Fruit fly (Drosophila melanogaster) whole organism, embryonic: ENCODE data around the gene CG17154.

Experiments used
- ATbp ChIP-seq: fragments of 200-800 bp; sonication (Bioruptor generic); optimal IDR thresholded peaks from 2 replicates; lab custom pipeline; 2017; ENCODE audit warnings: missing biosample characterization, mild to moderate bottlenecking, missing genetic modification characterization, missing genetic modification reagents
- Aef1 ChIP-seq: fragments of 200-800 bp; sonication (Bioruptor generic); IDR thresholded peaks from 3 replicates; pipeline ENCODE4 v1.3.6; 2022; ENCODE audit warnings: missing biosample characterization, missing genetic modification characterization
- Atf-2 ChIP-seq: fragments of 200-800 bp; sonication (Bioruptor generic); optimal IDR thresholded peaks from 2 replicates; lab custom pipeline; 2016; ENCODE audit warnings: missing biosample characterization, missing genetic modification characterization
- CG10209 ChIP-seq: fragments of 200-800 bp; sonication (Bioruptor generic); optimal IDR thresholded peaks from 3 replicates; lab custom pipeline; 2017; ENCODE audit warnings: missing biosample characterization, mild to moderate bottlenecking, missing genetic modification characterization, missing genetic modification reagents
- CG10431 ChIP-seq: fragments of 200-800 bp; sonication (Bioruptor generic); optimal IDR thresholded peaks from 3 replicates; lab custom pipeline; 2018; ENCODE audit warnings: missing biosample characterization, mild to moderate bottlenecking, missing genetic modification characterization
- CG10654 ChIP-seq: fragments of 200-800 bp; sonication (Bioruptor generic); optimal IDR thresholded peaks from 2 replicates; lab custom pipeline; 2016; ENCODE audit warnings: missing biosample characterization, missing genetic modification characterization
- CG12769 ChIP-seq: fragments of 200-800 bp; sonication (Bioruptor generic); optimal IDR thresholded peaks from 2 replicates; lab custom pipeline; 2019; ENCODE audit warnings: missing biosample characterization, mild to moderate bottlenecking, missing genetic modification characterization, moderate library complexity
- CG13287 ChIP-seq: fragments of 200-800 bp; sonication (Bioruptor generic); IDR thresholded peaks from 2 replicates; pipeline ENCODE4 v1.3.6; 2022; ENCODE audit warnings: missing biosample characterization, missing genetic modification characterization; ENCODE audit not compliant: partially characterized antibody
- CG13775 ChIP-seq: fragments of 200-800 bp; sonication (Bioruptor generic); optimal IDR thresholded peaks from 3 replicates; lab custom pipeline; 2017; ENCODE audit warnings: missing biosample characterization, mild to moderate bottlenecking, missing genetic modification characterization
- CG14014 ChIP-seq: fragments of 200-800 bp; sonication (Bioruptor generic); IDR thresholded peaks from 2 replicates; pipeline ENCODE4 v1.3.6; 2022; ENCODE audit warnings: missing biosample characterization, missing genetic modification characterization
- CG14710 ChIP-seq: fragments of 200-800 bp; sonication (Bioruptor generic); optimal IDR thresholded peaks from 3 replicates; lab custom pipeline; 2019; ENCODE audit warnings: missing biosample characterization, mild to moderate bottlenecking, missing genetic modification characterization, moderate library complexity
- CG14965 ChIP-seq: fragments of 200-800 bp; sonication (Bioruptor generic); optimal IDR thresholded peaks from 2 replicates; lab custom pipeline; 2016; ENCODE audit warnings: missing biosample characterization, missing genetic modification characterization, borderline replicate concordance
- CG30020 ChIP-seq: fragments of 200-800 bp; optimal IDR thresholded peaks from 2 replicates; lab custom pipeline; 2019; ENCODE audit warnings: missing biosample characterization, mild to moderate bottlenecking, missing genetic modification characterization, moderate library complexity
- CG3995 ChIP-seq: fragments of 200-800 bp; sonication (Bioruptor generic); optimal IDR thresholded peaks from 3 replicates; lab custom pipeline; 2016; ENCODE audit warnings: missing biosample characterization, missing genetic modification characterization
- CG4730 ChIP-seq: fragments of 200-800 bp; sonication (Bioruptor generic); IDR thresholded peaks from 2 replicates; pipeline ENCODE4 v1.3.6; 2022; ENCODE audit warnings: missing biosample characterization, missing genetic modification characterization
- CG5953 ChIP-seq: fragments of 200-800 bp; sonication (Bioruptor generic); IDR thresholded peaks from 2 replicates; pipeline ENCODE4 v1.3.6; 2022; ENCODE audit warnings: missing biosample characterization, missing genetic modification characterization
- CG6175 ChIP-seq: fragments of 200-800 bp; sonication (Bioruptor generic); IDR thresholded peaks from 3 replicates; pipeline ENCODE4 v1.3.6; 2022; ENCODE audit warnings: missing biosample characterization, missing genetic modification characterization
- CG6813 ChIP-seq: fragments of 200-800 bp; sonication (Bioruptor generic); optimal IDR thresholded peaks from 2 replicates; lab custom pipeline; 2017; ENCODE audit warnings: missing biosample characterization, missing genetic modification characterization, mild to moderate bottlenecking, moderate library complexity, missing genetic modification reagents
- CG7271 ChIP-seq: fragments of 200-800 bp; sonication (Bioruptor generic); optimal IDR thresholded peaks from 2 replicates; lab custom pipeline; 2018; ENCODE audit warnings: missing biosample characterization, mild to moderate bottlenecking, missing genetic modification characterization, moderate library complexity
- CG7357 ChIP-seq: fragments of 200-800 bp; sonication (Bioruptor generic); IDR thresholded peaks from 3 replicates; pipeline ENCODE4 v1.3.6; 2022; ENCODE audit warnings: missing biosample characterization, missing genetic modification characterization
- Dad ChIP-seq: fragments of 200-800 bp; sonication (Bioruptor generic); optimal IDR thresholded peaks from 3 replicates; lab custom pipeline; 2016; ENCODE audit warnings: missing biosample characterization, missing genetic modification characterization
- Eip74EF ChIP-seq, 2 experiments: fragments of 200-800 bp in 1 of 2; fragments of >200 bp in 1 of 2; sonication (Bioruptor generic) in 1 of 2; optimal IDR thresholded peaks; 2 replicates each; lab custom pipeline; 2017 to 2019; ENCODE audit warnings: missing biosample characterization in 2 of 2, missing genetic modification characterization in 2 of 2, mild to moderate bottlenecking in 1 of 2, moderate library complexity in 1 of 2
- Ets65A ChIP-seq: fragments of 200-800 bp; sonication (Bioruptor generic); peaks from one replicate; lab custom pipeline; 2016; ENCODE audit warnings: missing biosample characterization, missing genetic modification characterization
- H2.0 ChIP-seq: fragments of 200-800 bp; sonication (Bioruptor generic); IDR thresholded peaks from 2 replicates; pipeline ENCODE4 v1.3.6; 2022; ENCODE audit warnings: missing biosample characterization, missing genetic modification characterization
- HLH4C ChIP-seq: fragments of 200-800 bp; sonication (Bioruptor generic); IDR thresholded peaks from 3 replicates; pipeline ENCODE4 v1.3.6; 2022; ENCODE audit warnings: missing biosample characterization, missing genetic modification characterization; ENCODE audit not compliant: partially characterized antibody
- HLHmδ ChIP-seq: fragments of 200-800 bp; sonication (Bioruptor generic); optimal IDR thresholded peaks from 2 replicates; lab custom pipeline; 2018; ENCODE audit warnings: missing biosample characterization, mild to moderate bottlenecking, missing genetic modification characterization, moderate library complexity
- Hand ChIP-seq: fragments of 200-800 bp; sonication (Bioruptor generic); optimal IDR thresholded peaks from 2 replicates; lab custom pipeline; 2017; ENCODE audit warnings: mild to moderate bottlenecking, missing biosample characterization, missing genetic modification reagents, missing genetic modification characterization
- HmgD ChIP-seq: fragments of 200-800 bp; sonication (Bioruptor generic); optimal IDR thresholded peaks from 3 replicates; lab custom pipeline; 2016; ENCODE audit warnings: missing biosample characterization, missing genetic modification characterization
- Hmx ChIP-seq: fragments of 200-800 bp; sonication (Bioruptor generic); optimal IDR thresholded peaks from 2 replicates; lab custom pipeline; 2016; ENCODE audit warnings: missing biosample characterization, missing genetic modification characterization
- Oli ChIP-seq: fragments of 200-800 bp; sonication (Bioruptor generic); optimal IDR thresholded peaks from 2 replicates; lab custom pipeline; 2018; ENCODE audit warnings: missing biosample characterization, mild to moderate bottlenecking, missing genetic modification characterization, moderate library complexity
- Usf ChIP-seq: fragments of 200-800 bp; sonication (Bioruptor generic); optimal IDR thresholded peaks from 2 replicates; lab custom pipeline; 2017; ENCODE audit warnings: missing genotype, missing biosample characterization, missing genetic modification characterization
- cato ChIP-seq: fragments of 200-800 bp; sonication (Bioruptor generic); optimal IDR thresholded peaks from 2 replicates; lab custom pipeline; 2016; ENCODE audit warnings: missing biosample characterization, missing genetic modification characterization, borderline replicate concordance
- cg ChIP-seq: fragments of 200-800 bp; sonication (Bioruptor generic); optimal IDR thresholded peaks from 3 replicates; lab custom pipeline; 2019; ENCODE audit warnings: missing biosample characterization, mild to moderate bottlenecking, missing genetic modification characterization, moderate library complexity
- dm ChIP-seq: fragments of 200-800 bp; sonication (Bioruptor generic); optimal IDR thresholded peaks from 3 replicates; lab custom pipeline; 2016; ENCODE audit warnings: missing biosample characterization, missing genetic modification characterization
- eve ChIP-seq, 2 experiments: fragments of >200 bp; optimal IDR thresholded peaks; 2 replicates each; lab custom pipeline; 2017; ENCODE audit warnings: missing biosample characterization in 2 of 2, missing genetic modification characterization in 2 of 2
- ewg ChIP-seq: fragments of 200-800 bp; sonication (Bioruptor generic); optimal IDR thresholded peaks from 3 replicates; lab custom pipeline; 2017; ENCODE audit warnings: mild to moderate bottlenecking, missing biosample characterization, missing genetic modification reagents, missing genetic modification characterization
- ftz-f1 ChIP-seq: fragments of 200-800 bp; sonication (Bioruptor generic); optimal IDR thresholded peaks from 2 replicates; lab custom pipeline; 2016; ENCODE audit warnings: missing biosample characterization, missing genetic modification characterization
- gsb ChIP-seq: fragments of 200-800 bp; sonication (Bioruptor generic); IDR thresholded peaks from 2 replicates; pipeline ENCODE4 v1.3.6; 2022; ENCODE audit warnings: missing biosample characterization, missing genetic modification characterization
- kah ChIP-seq: fragments of 200-800 bp; sonication (Bioruptor generic); optimal IDR thresholded peaks from 2 replicates; lab custom pipeline; 2018; ENCODE audit warnings: missing biosample characterization, mild to moderate bottlenecking, missing genetic modification characterization
- kni ChIP-seq: fragments of 200-800 bp; sonication (Bioruptor generic); optimal IDR thresholded peaks from 3 replicates; lab custom pipeline; 2017; ENCODE audit warnings: mild to moderate bottlenecking, missing biosample characterization, missing genetic modification reagents, missing genetic modification characterization
- lab ChIP-seq: fragments of 200-800 bp; sonication (Bioruptor generic); optimal IDR thresholded peaks from 3 replicates; lab custom pipeline; 2017; ENCODE audit warnings: missing biosample characterization, missing genetic modification characterization, mild to moderate bottlenecking, moderate library complexity, missing genetic modification reagents
- pfk ChIP-seq: fragments of 200-800 bp; sonication (Bioruptor generic); optimal IDR thresholded peaks from 2 replicates; lab custom pipeline; 2018; ENCODE audit warnings: missing biosample characterization, mild to moderate bottlenecking, missing genetic modification characterization, moderate library complexity
- pnt ChIP-seq: fragments of 200-800 bp; sonication (Bioruptor generic); optimal IDR thresholded peaks from 3 replicates; lab custom pipeline; 2016; ENCODE audit warnings: missing biosample characterization, missing genetic modification characterization
- psq ChIP-seq: fragments of 200-800 bp; sonication (Bioruptor generic); optimal IDR thresholded peaks from 2 replicates; lab custom pipeline; 2017; ENCODE audit warnings: missing biosample characterization, missing genetic modification characterization
- seq ChIP-seq: fragments of 200-800 bp; sonication (Bioruptor generic); IDR thresholded peaks from 2 replicates; pipeline ENCODE4 v1.3.6; 2022; ENCODE audit warnings: missing biosample characterization, missing genetic modification characterization
- slp2 ChIP-seq: fragments of 200-800 bp; sonication (Bioruptor generic); optimal IDR thresholded peaks from 2 replicates; lab custom pipeline; 2016; ENCODE audit warnings: missing biosample characterization, missing genetic modification characterization
- tll ChIP-seq, 2 experiments: fragments of 200-800 bp in 1 of 2; fragments of >200 bp in 1 of 2; sonication (Bioruptor generic) in 1 of 2; optimal IDR thresholded peaks; 2 replicates each; lab custom pipeline; 2017 to 2019; ENCODE audit warnings: missing biosample characterization in 2 of 2, missing genetic modification characterization in 2 of 2, mild to moderate bottlenecking in 1 of 2, moderate library complexity in 1 of 2
- tna ChIP-seq: fragments of 200-800 bp; sonication (Bioruptor generic); IDR thresholded peaks from 2 replicates; pipeline ENCODE4 v1.3.6; 2022; ENCODE audit warnings: missing biosample characterization, missing genetic modification characterization; ENCODE audit not compliant: partially characterized antibody
- unc-4 ChIP-seq: fragments of 200-800 bp; sonication (Bioruptor generic); IDR thresholded peaks from 2 replicates; pipeline ENCODE4 v1.3.6; 2022; ENCODE audit warnings: missing biosample characterization, missing genetic modification characterization; ENCODE audit not compliant: partially characterized antibody

CG17154 gene

DNA sequence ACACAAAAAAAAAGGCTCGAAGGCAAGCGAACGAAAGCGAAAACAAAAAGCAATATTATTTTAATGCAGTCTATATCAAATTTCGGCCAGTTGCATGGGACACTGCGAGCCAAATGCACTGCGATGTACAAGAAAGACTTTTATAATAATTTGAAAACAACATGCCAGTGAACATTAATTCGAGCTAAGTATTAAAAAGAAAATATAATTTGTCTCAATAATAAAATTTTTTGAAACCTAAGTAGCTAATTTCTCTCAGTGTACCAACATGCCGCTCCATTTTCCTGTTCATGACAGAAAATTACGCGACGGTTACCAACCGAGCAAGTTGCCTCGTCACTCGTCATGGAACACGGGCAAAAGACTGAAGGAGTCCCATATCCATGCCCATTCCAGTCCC, 11.1 kb upstream of the CG17154 start (continued):
- TF ChIP-seq Hmx (GFP tag; lab: Kevin White, UChicago) (no peak), HLHmδ (no peak), eve (GFP tag; optimal IDR thresholded peaks at IDR 0.05; lab: Kevin White, UChicago) (peak in 1 of 2 experiments; percentile 67), cato (peak; percentile 47), ATbp (GFP tag; lab: Kevin White, UChicago) (peak; percentile 14), seq (GFP tag; lab: Robert Waterston, UW) (no peak), CG6813 (peak; percentile 67), CG5953 (peak; percentile 60; the same call in 1 of the 2 replicates), Usf (peak; percentile 30), Hand (GFP tag; lab: Kevin White, UChicago) (no peak), dm (GFP tag; lab: Kevin White, UChicago) (no peak), CG12769 (no peak), ewg (GFP tag; lab: Kevin White, UChicago) (peak; percentile 30), cg (GFP tag; lab: Kevin White, UChicago) (no peak), CG7271 (tag; lab: Kevin White, UChicago) (no peak), CG7357 (GFP tag; lab: Robert Waterston, UW) (0 out of 3 replicates have a peak, but pooled peaks have one; percentile 29), CG10209 (GFP tag; lab: Kevin White, UChicago) (peak; percentile 64), unc-4 (no peak), CG3995 (GFP tag; lab: Kevin White, UChicago) (no peak), kah (GFP tag; lab: Kevin White, UChicago) (no peak), Dad (GFP tag; lab: Kevin White, UChicago) (peak; percentile 1), CG4730 (GFP tag; lab: Robert Waterston, UW) (0 out of 2 replicates have a peak, but pooled peaks have one; percentile 20), Ets65A (GFP tag; lab: Kevin White, UChicago) (peak; percentile 79), pfk (GFP tag; lab: Kevin White, UChicago) (no peak), Atf-2 (peak; percentile 57), tll (GFP tag; optimal IDR thresholded peaks at IDR 0.05; lab: Kevin White, UChicago) (no peak), ftz-f1 (GFP tag; lab: Kevin White, UChicago) (no peak), H2.0 (GFP tag; lab: Robert Waterston, UW) (peak; percentile 43; the same call in 1 of the 2 replicates), CG14710 (tag; lab: Kevin White, UChicago) (peak; percentile 73), slp2 (GFP tag; lab: Kevin White, UChicago) (peak; percentile 60), HmgD (no peak), CG10431 (GFP tag; lab: Kevin White, UChicago) (no peak), pnt (peak; percentile 31), kni (GFP tag; lab: Kevin White, UChicago) (no peak), CG6175 (no peak), CG14014 (GFP tag; lab: Robert Waterston, UW) (peak; percentile 44; the same call in 1 of the 2 replicates), Eip74EF (GFP tag; optimal IDR thresholded peaks at IDR 0.05; lab: Kevin White, UChicago) (no peak), tna (GFP tag; lab: Robert Waterston, UW) (no peak), psq (GFP tag; lab: Kevin White, UChicago) (peak; percentile 22), HLH4C (GFP tag; lab: Robert Waterston, UW) (no peak), CG13287 (GFP tag; lab: Robert Waterston, UW) (no peak), CG13775 (GFP tag; lab: Kevin White, UChicago) (peak; percentile 69), Oli (tag; lab: Kevin White, UChicago) (peak; percentile 65), gsb (GFP tag; lab: Robert Waterston, UW) (no peak), CG10654 (GFP tag; lab: Kevin White, UChicago) (peak; percentile 48), lab (GFP tag; lab: Kevin White, UChicago) (peak; percentile 30), Aef1 (GFP tag; lab: Robert Waterston, UW) (no peak), CG14965 (no peak), CG30020 (tag; lab: Kevin White, UChicago) (no peak)
